Worm (Caenorhabditis elegans): ENCODE measurements around the gene C32H11.4.

C32H11.4 gene

DNA sequence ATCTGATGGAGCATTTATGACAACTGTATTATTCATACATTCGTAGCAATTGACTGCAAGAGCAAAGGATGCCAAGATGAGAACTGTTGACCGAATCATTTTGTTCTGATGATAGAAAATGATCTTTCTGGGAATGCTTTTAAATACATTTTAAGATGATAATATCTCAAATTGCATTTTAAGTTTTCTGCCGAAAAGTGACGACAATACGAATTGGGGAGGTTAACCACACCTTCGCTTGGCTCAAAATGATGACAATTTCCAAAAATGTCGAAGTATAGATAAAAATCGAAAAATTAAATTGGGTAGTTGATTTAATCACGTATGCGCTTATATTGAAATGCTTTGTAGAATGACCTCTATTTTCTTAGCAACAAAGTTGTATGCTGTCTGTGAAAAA, 20.2 kb downstream of the C32H11.4 start, which contains the start of gene dod-24:
Gene dod-24 (minus strand): TSS at position 101 of the 400 bp plus-strand sequence.
- TF ChIP-seq T22C8.4 (GFP tag; IDR thresholded peaks at IDR 0.05) (no peak), cog-1 (tag; optimal IDR thresholded peaks at IDR 0.05) (no peak), med-1 (GFP tag; optimal IDR thresholded peaks at IDR 0.05; ENCODE audit: insufficient read depth) (no peak), ztf-23 (GFP tag; IDR thresholded peaks at IDR 0.05) (no peak), ref-1 (GFP tag; conservative IDR thresholded peaks at IDR 0.05) (no peak), klf-2 (GFP tag; conservative IDR thresholded peaks at IDR 0.05) (no peak), flt-1 (GFP tag; IDR thresholded peaks at IDR 0.05) (no peak), tab-1 (GFP tag; IDR thresholded peaks at IDR 0.05) (no peak), ztf-29 (GFP tag; IDR thresholded peaks at IDR 0.05) (no peak)

- TF ChIP-seq T22C8.4 (GFP tag; IDR thresholded peaks at IDR 0.05) (no peak), med-1 (GFP tag; optimal IDR thresholded peaks at IDR 0.05; ENCODE audit: insufficient read depth) (no peak), tab-1 (GFP tag; IDR thresholded peaks at IDR 0.05) (no peak), ztf-29 (GFP tag; IDR thresholded peaks at IDR 0.05) (no peak), flt-1 (GFP tag; IDR thresholded peaks at IDR 0.05) (no peak), klf-2 (GFP tag; conservative IDR thresholded peaks at IDR 0.05) (no peak), cog-1 (tag; optimal IDR thresholded peaks at IDR 0.05) (no peak)
Measured at ce11 chrIV:12942633-12943032, 21.6 kb downstream of the C32H11.4 start, which contains the start of gene dct-19. Gene dct-19 (plus strand): TSS chrIV:12942933.

- TF ChIP-seq ztf-23 (GFP tag; IDR thresholded peaks at IDR 0.05) (no peak), med-1 (GFP tag; optimal IDR thresholded peaks at IDR 0.05; ENCODE audit: insufficient read depth) (no peak), klf-2 (GFP tag; conservative IDR thresholded peaks at IDR 0.05) (no peak), flt-1 (GFP tag; IDR thresholded peaks at IDR 0.05) (no peak), cog-1 (tag; optimal IDR thresholded peaks at IDR 0.05) (no peak), tab-1 (GFP tag; IDR thresholded peaks at IDR 0.05) (no peak)
Measured at ce11 chrIV:12946488-12946887, 25.4 kb downstream of the C32H11.4 start, which contains the start of gene F55G11.1. Gene F55G11.1 (minus strand): TSS chrIV:12946588.

DNA sequence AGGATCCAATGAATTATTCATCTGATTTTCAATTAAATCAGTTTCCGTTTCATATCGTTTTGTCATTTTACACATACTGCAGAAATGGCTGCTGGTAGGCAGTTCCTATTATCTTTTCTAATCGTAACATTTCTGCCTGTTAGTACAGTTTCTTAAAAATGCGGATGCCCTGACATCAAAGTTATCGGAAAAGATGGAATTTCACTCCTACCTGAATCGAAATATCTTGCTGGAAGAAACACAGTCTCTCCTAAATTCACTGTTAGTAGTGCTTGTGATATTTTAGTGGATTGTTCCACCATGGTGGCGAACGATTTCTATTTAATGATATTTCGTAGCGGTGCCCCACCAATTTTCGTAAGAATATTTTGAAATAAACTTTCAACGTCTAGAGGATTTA, 27.4 kb downstream of the C32H11.4 start, which contains the start of gene F55G11.10:
Gene F55G11.10 (plus strand): TSS at position 301 of the 400 bp plus-strand sequence.
- TF ChIP-seq klf-2 (GFP tag; conservative IDR thresholded peaks at IDR 0.05) (no peak), ztf-23 (GFP tag; IDR thresholded peaks at IDR 0.05) (no peak), ref-1 (GFP tag; conservative IDR thresholded peaks at IDR 0.05) (no peak), tab-1 (GFP tag; IDR thresholded peaks at IDR 0.05) (no peak), T22C8.4 (GFP tag; IDR thresholded peaks at IDR 0.05) (no peak), cog-1 (tag; optimal IDR thresholded peaks at IDR 0.05) (no peak), ztf-29 (GFP tag; IDR thresholded peaks at IDR 0.05) (no peak), med-1 (GFP tag; optimal IDR thresholded peaks at IDR 0.05; ENCODE audit: insufficient read depth) (no peak), flt-1 (GFP tag; IDR thresholded peaks at IDR 0.05) (no peak)

- TF ChIP-seq ref-1 (GFP tag; conservative IDR thresholded peaks at IDR 0.05) (no peak), ztf-29 (GFP tag; IDR thresholded peaks at IDR 0.05) (no peak), cog-1 (tag; optimal IDR thresholded peaks at IDR 0.05) (no peak), klf-2 (GFP tag; conservative IDR thresholded peaks at IDR 0.05) (no peak), T22C8.4 (GFP tag; IDR thresholded peaks at IDR 0.05) (no peak), ztf-23 (GFP tag; IDR thresholded peaks at IDR 0.05) (no peak), tab-1 (GFP tag; IDR thresholded peaks at IDR 0.05) (no peak), flt-1 (GFP tag; IDR thresholded peaks at IDR 0.05) (no peak), med-1 (GFP tag; optimal IDR thresholded peaks at IDR 0.05; ENCODE audit: insufficient read depth) (no peak)
Measured at ce11 chrIV:12957730-12958129, 36.7 kb downstream of the C32H11.4 start, which contains the start of gene F55G11.6. Gene F55G11.6 (plus strand): TSS chrIV:12958030.

DNA sequence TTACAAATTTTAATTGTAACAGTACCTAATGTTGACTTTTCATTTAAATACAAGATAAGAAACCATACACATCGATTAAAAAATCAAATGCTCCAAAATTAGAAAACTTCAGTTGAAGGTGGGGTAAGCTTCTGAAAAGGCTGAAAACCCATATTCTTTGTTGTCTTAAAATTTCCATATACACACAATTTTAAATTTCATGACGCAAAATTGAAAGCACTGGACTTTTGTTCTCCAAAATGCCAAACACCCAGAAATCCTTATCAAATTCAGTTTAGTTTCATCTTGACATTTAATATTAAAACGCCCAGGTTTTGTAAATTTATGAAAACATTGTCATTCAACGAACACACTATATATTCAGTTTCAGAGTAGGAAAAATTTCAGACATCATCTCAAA, 39.1 kb downstream of the C32H11.4 start, which contains the start of gene F55G11.7:
Gene F55G11.7 (plus strand): TSS at position 301 of the 400 bp plus-strand sequence.
- TF ChIP-seq tab-1 (GFP tag; IDR thresholded peaks at IDR 0.05) (no peak), klf-2 (GFP tag; conservative IDR thresholded peaks at IDR 0.05) (no peak), med-1 (GFP tag; optimal IDR thresholded peaks at IDR 0.05; ENCODE audit: insufficient read depth) (no peak), ztf-29 (GFP tag; IDR thresholded peaks at IDR 0.05) (no peak), flt-1 (GFP tag; IDR thresholded peaks at IDR 0.05) (no peak), cog-1 (tag; optimal IDR thresholded peaks at IDR 0.05) (no peak), ref-1 (GFP tag; conservative IDR thresholded peaks at IDR 0.05) (no peak)

DNA sequence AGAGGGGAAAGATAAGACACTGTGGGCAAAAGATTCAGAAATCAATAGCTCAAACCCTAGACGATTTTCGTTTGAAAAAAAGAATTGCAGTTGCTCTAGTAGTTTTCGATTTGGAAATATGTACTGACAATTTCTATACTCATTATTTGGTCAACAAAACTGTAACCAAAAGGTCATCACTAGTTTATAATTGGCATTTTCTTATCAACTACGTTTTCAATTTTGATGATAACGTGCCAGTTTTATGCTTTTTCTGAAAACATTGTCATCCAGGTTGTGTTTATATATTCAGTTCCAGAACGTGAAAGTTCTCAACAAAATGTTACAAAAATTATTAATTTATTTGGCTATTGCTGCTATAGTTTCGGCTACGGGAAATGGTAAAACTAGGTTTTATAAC, 41.5 kb downstream of the C32H11.4 start, which contains the start of gene F55G11.8:
Gene F55G11.8 (plus strand): TSS at position 245 of the 400 bp plus-strand sequence.
- TF ChIP-seq cog-1 (tag; optimal IDR thresholded peaks at IDR 0.05) (no peak), tab-1 (GFP tag; IDR thresholded peaks at IDR 0.05) (no peak), ref-1 (GFP tag; conservative IDR thresholded peaks at IDR 0.05) (no peak), T22C8.4 (GFP tag; IDR thresholded peaks at IDR 0.05) (no peak), flt-1 (GFP tag; IDR thresholded peaks at IDR 0.05) (no peak), ztf-23 (GFP tag; IDR thresholded peaks at IDR 0.05) (no peak), klf-2 (GFP tag; conservative IDR thresholded peaks at IDR 0.05) (no peak)

- no peak for TF ChIP-seq ref-1 (GFP tag; conservative IDR thresholded peaks at IDR 0.05)
Measured at ce11 chrIV:12964648-12965047, 43.6 kb downstream of the C32H11.4 start.

ce11 chrIV:12965074-12965473, 44.0 kb downstream of the C32H11.4 start, which contains the start of gene dod-22:
Gene dod-22 (plus strand): TSS chrIV:12965374.
- TF ChIP-seq ztf-23 (GFP tag; IDR thresholded peaks at IDR 0.05) (no peak), klf-2 (GFP tag; conservative IDR thresholded peaks at IDR 0.05) (no peak), flt-1 (GFP tag; IDR thresholded peaks at IDR 0.05) (no peak), med-1 (GFP tag; optimal IDR thresholded peaks at IDR 0.05; ENCODE audit: insufficient read depth) (no peak), ref-1 (GFP tag; conservative IDR thresholded peaks at IDR 0.05) (no peak), ztf-29 (GFP tag; IDR thresholded peaks at IDR 0.05) (no peak), cog-1 (tag; optimal IDR thresholded peaks at IDR 0.05) (no peak), tab-1 (GFP tag; IDR thresholded peaks at IDR 0.05) (no peak), T22C8.4 (GFP tag; IDR thresholded peaks at IDR 0.05) (no peak)

- no peak for TF ChIP-seq ref-1 (GFP tag; conservative IDR thresholded peaks at IDR 0.05)
- TF ChIP-seq med-1 (GFP tag; optimal IDR thresholded peaks at IDR 0.05; ENCODE audit: insufficient read depth) = no peak
- TF ChIP-seq klf-2 (GFP tag; conservative IDR thresholded peaks at IDR 0.05) = no peak
- no peak for TF ChIP-seq T22C8.4 (GFP tag; IDR thresholded peaks at IDR 0.05)
- no peak for TF ChIP-seq ztf-29 (GFP tag; IDR thresholded peaks at IDR 0.05)
- TF ChIP-seq flt-1 (GFP tag; IDR thresholded peaks at IDR 0.05) = no peak
- no peak for TF ChIP-seq cog-1 (tag; optimal IDR thresholded peaks at IDR 0.05)
- TF ChIP-seq tab-1 (GFP tag; IDR thresholded peaks at IDR 0.05) = no peak
- TF ChIP-seq ztf-23 (GFP tag; IDR thresholded peaks at IDR 0.05) = no peak
Measured at ce11 chrIV:12967303-12967702, 46.2 kb downstream of the C32H11.4 start.
